Fruit fly (Drosophila melanogaster) whole organism, adult: ENCODE data around the gene Nedd8.

Experiments
- CG1620 ChIP-seq: fragments of 200-800 bp; sonication (Bioruptor generic); optimal IDR thresholded peaks from 2 replicates; lab custom pipeline; 2016; ENCODE audit warnings: missing biosample characterization, missing genetic modification characterization
- CG7045 ChIP-seq: fragments of 200-800 bp; sonication (Bioruptor generic); optimal IDR thresholded peaks from 2 replicates; lab custom pipeline; 2017; ENCODE audit warnings: missing biosample characterization, mild to moderate bottlenecking, missing genetic modification characterization
- Crg-1 ChIP-seq: fragments of 200-800 bp; sonication (Bioruptor generic); optimal IDR thresholded peaks from 2 replicates; lab custom pipeline; 2016; ENCODE audit warnings: missing biosample characterization, missing genetic modification characterization
- bab1 ChIP-seq: fragments of 200-800 bp; sonication (Bioruptor generic); optimal IDR thresholded peaks from 3 replicates; lab custom pipeline; 2019; ENCODE audit warnings: missing biosample characterization, mild to moderate bottlenecking, missing genetic modification characterization, moderate library complexity
- cic ChIP-seq: fragments of 200-800 bp; sonication (Bioruptor generic); optimal IDR thresholded peaks from 2 replicates; lab custom pipeline; 2017; ENCODE audit warnings: missing biosample characterization, mild to moderate bottlenecking, missing genetic modification characterization, moderate library complexity
- cnc ChIP-seq, 2 experiments: fragments of >200 bp; optimal IDR thresholded peaks; 2 replicates each; lab custom pipeline; 2017
- kay ChIP-seq: fragments of 200-800 bp; sonication (Bioruptor generic); peaks from one replicate; lab custom pipeline; 2016; ENCODE audit warnings: missing biosample characterization, missing genetic modification characterization, borderline replicate concordance

dm6 chr2L:18981484-18981883, 29.8 kb upstream of the Nedd8 start:
- TF ChIP-seq CG1620 (GFP tag; lab: Kevin White, UChicago) (no peak), Crg-1 (GFP tag; lab: Kevin White, UChicago) (no peak), cnc (optimal IDR thresholded peaks at IDR 0.05; lab: Kevin White, UChicago) (no peak), cic (GFP tag; lab: Kevin White, UChicago) (no peak), CG7045 (GFP tag; lab: Kevin White, UChicago) (no peak), bab1 (GFP tag; lab: Kevin White, UChicago) (no peak), kay (GFP tag; lab: Kevin White, UChicago) (no peak)
